Worm (Caenorhabditis elegans): Measurements from ENCODE around the gene rdl-1.

Gene rdl-1

ce11 chrIV:7770162-7770561 lies at the start of gene rdl-1:
Gene rdl-1, minus strand, starts transcription at chrIV:7770262.
- TF ChIP-seq blmp-1 (tag; optimal IDR thresholded peaks at IDR 0.05; ENCODE audit: insufficient read depth) (no peak), ceh-16 (tag; optimal IDR thresholded peaks at IDR 0.05) (no peak), mab-5 (tag; optimal IDR thresholded peaks at IDR 0.05) (no peak), ztf-11 (tag; optimal IDR thresholded peaks at IDR 0.05) (no peak), elt-3 (tag; optimal IDR thresholded peaks at IDR 0.05) (no peak), lsy-2 (tag; optimal IDR thresholded peaks at IDR 0.05) (no peak), nhr-77 (tag; optimal IDR thresholded peaks at IDR 0.05) (no peak), alr-1 (tag; optimal IDR thresholded peaks at IDR 0.05) (no peak), sem-4 (tag; optimal IDR thresholded peaks at IDR 0.05) (no peak), gmeb-1 (tag; optimal IDR thresholded peaks at IDR 0.05) (no peak), nhr-23 (tag; optimal IDR thresholded peaks at IDR 0.05) (no peak), skn-1 (tag; optimal IDR thresholded peaks at IDR 0.05) (no peak), nhr-129 (tag; optimal IDR thresholded peaks at IDR 0.05) (no peak), nhr-6 (tag; optimal IDR thresholded peaks at IDR 0.05) (no peak), F13H6.1 (tag; optimal IDR thresholded peaks at IDR 0.05) (no peak)

ce11 chrIV:7817852-7818251 lies 47.8 kb upstream of the rdl-1 start, which contains the start of gene ric-3:
Gene ric-3, plus strand, starts transcription at chrIV:7818251.
- peak; percentile 45 for TF ChIP-seq mab-5 (tag; optimal IDR thresholded peaks at IDR 0.05)
- no peak for TF ChIP-seq lin-39 (tag; optimal IDR thresholded peaks at IDR 0.05)
- TF ChIP-seq snpc-4 (tag; optimal IDR thresholded peaks at IDR 0.05), result peak; percentile 36
- no peak for TF ChIP-seq skn-1 (tag; optimal IDR thresholded peaks at IDR 0.05)
- no peak for TF ChIP-seq nhr-23 (tag; optimal IDR thresholded peaks at IDR 0.05)
- TF ChIP-seq lsy-2 (tag; optimal IDR thresholded peaks at IDR 0.05), result peak; percentile 15 to 79
- TF ChIP-seq blmp-1 (tag; optimal IDR thresholded peaks at IDR 0.05; ENCODE audit: insufficient read depth), result no peak
- no peak for TF ChIP-seq nhr-12 (tag; optimal IDR thresholded peaks at IDR 0.05)
- no peak for TF ChIP-seq ama-1 (optimal IDR thresholded peaks at IDR 0.05)
- peak; percentile 26 for TF ChIP-seq lin-13 (GFP tag; optimal IDR thresholded peaks at IDR 0.05)
- peak; percentile 72 for TF ChIP-seq nhr-6 (tag; optimal IDR thresholded peaks at IDR 0.05)
- no peak for TF ChIP-seq dmd-4 (tag; optimal IDR thresholded peaks at IDR 0.05)
- TF ChIP-seq nhr-129 (tag; optimal IDR thresholded peaks at IDR 0.05), result peak; percentile 84
- no peak for TF ChIP-seq ZK546.5 (tag; optimal IDR thresholded peaks at IDR 0.05)
- peak; percentile 68 for TF ChIP-seq crh-2 (tag; optimal IDR thresholded peaks at IDR 0.05)
- peak; percentile 42 for TF ChIP-seq egl-27 (tag; optimal IDR thresholded peaks at IDR 0.05)
- no peak for TF ChIP-seq elt-1 (tag; optimal IDR thresholded peaks at IDR 0.05)
- TF ChIP-seq nhr-21 (tag; optimal IDR thresholded peaks at IDR 0.05), result peak; percentile 26
- TF ChIP-seq nhr-25 (tag; optimal IDR thresholded peaks at IDR 0.05), result no peak
- no peak for TF ChIP-seq unc-62 (GFP tag; optimal IDR thresholded peaks at IDR 0.05)
- no peak for TF ChIP-seq peb-1 (tag; optimal IDR thresholded peaks at IDR 0.05)
- peak; percentile 84 for TF ChIP-seq F13H6.1 (tag; optimal IDR thresholded peaks at IDR 0.05)
- peak; percentile 54 for TF ChIP-seq lin-11 (tag; optimal IDR thresholded peaks at IDR 0.05)
- no peak for TF ChIP-seq ztf-11 (tag; optimal IDR thresholded peaks at IDR 0.05)
- TF ChIP-seq ceh-82 (tag; optimal IDR thresholded peaks at IDR 0.05), result no peak
- no peak for TF ChIP-seq aly-2 (tag; optimal IDR thresholded peaks at IDR 0.05)
- TF ChIP-seq sma-9 (GFP tag; optimal IDR thresholded peaks at IDR 0.05), result peak; percentile 86
- TF ChIP-seq sma-9 (tag; optimal IDR thresholded peaks at IDR 0.05), result no peak
- peak; percentile 89 for TF ChIP-seq unc-55 (GFP tag; optimal IDR thresholded peaks at IDR 0.05)
- TF ChIP-seq fos-1 (tag; optimal IDR thresholded peaks at IDR 0.05), result peak; percentile 38
- TF ChIP-seq ceh-16 (tag; optimal IDR thresholded peaks at IDR 0.05), result no peak
- no peak for TF ChIP-seq mbf-1 (tag; optimal IDR thresholded peaks at IDR 0.05)
- TF ChIP-seq nhr-237 (tag; optimal IDR thresholded peaks at IDR 0.05), result no peak
- no peak for TF ChIP-seq unc-39 (tag; optimal IDR thresholded peaks at IDR 0.05)
- peak in 1 of 2 experiments; percentile 10 for TF ChIP-seq mdl-1 (tag; optimal IDR thresholded peaks at IDR 0.05)
- TF ChIP-seq sma-3 (GFP tag; optimal IDR thresholded peaks at IDR 0.05), result no peak
- no peak for TF ChIP-seq elt-3 (tag; optimal IDR thresholded peaks at IDR 0.05)
- TF ChIP-seq ztf-1 (GFP tag; conservative IDR thresholded peaks at IDR 0.05), result no peak
- TF ChIP-seq alr-1 (tag; optimal IDR thresholded peaks at IDR 0.05), result no peak
- TF ChIP-seq R02D3.7 (tag; optimal IDR thresholded peaks at IDR 0.05), result no peak
- TF ChIP-seq Y55F3AM.14 (GFP tag; optimal IDR thresholded peaks at IDR 0.05), result no peak
- peak; percentile 93 for TF ChIP-seq C34F6.9 (tag; optimal IDR thresholded peaks at IDR 0.05)
- TF ChIP-seq nhr-77 (tag; optimal IDR thresholded peaks at IDR 0.05), result no peak
- no peak for TF ChIP-seq nhr-10 (tag; optimal IDR thresholded peaks at IDR 0.05)
- no peak for TF ChIP-seq nhr-11 (tag; optimal IDR thresholded peaks at IDR 0.05)
- TF ChIP-seq gmeb-1 (tag; optimal IDR thresholded peaks at IDR 0.05), result no peak
- TF ChIP-seq zag-1 (tag; optimal IDR thresholded peaks at IDR 0.05), result peak; percentile 75
- peak; percentile 71 for TF ChIP-seq sem-4 (tag; optimal IDR thresholded peaks at IDR 0.05)
- TF ChIP-seq ztf-4 (tag; optimal IDR thresholded peaks at IDR 0.05), result no peak

Measured in whole organism, L2 larva.